Worm (Caenorhabditis elegans): ENCODE results near the gene F23A7.1.

ce11 chrX:16209122-16209521, 8.1 kb upstream of the F23A7.1 start:
- TF ChIP-seq jun-1 (tag; optimal IDR thresholded peaks at IDR 0.05) (no peak), ces-1 (GFP tag; optimal IDR thresholded peaks at IDR 0.05) (no peak), nhr-11 (tag; optimal IDR thresholded peaks at IDR 0.05) (no peak), egl-27 (tag; optimal IDR thresholded peaks at IDR 0.05) (no peak), blmp-1 (tag; optimal IDR thresholded peaks at IDR 0.05) (no peak), ama-1 (optimal IDR thresholded peaks at IDR 0.05) (no peak), nhr-28 (tag; optimal IDR thresholded peaks at IDR 0.05) (no peak), pqm-1 (tag; optimal IDR thresholded peaks at IDR 0.05) (no peak), pax-3 (tag; optimal IDR thresholded peaks at IDR 0.05) (no peak), elt-3 (tag; optimal IDR thresholded peaks at IDR 0.05) (no peak), aly-2 (tag; optimal IDR thresholded peaks at IDR 0.05) (no peak), nhr-19 (GFP tag; conservative IDR thresholded peaks at IDR 0.05) (no peak), rnt-1 (tag; optimal IDR thresholded peaks at IDR 0.05) (no peak)
